Fruit fly (Drosophila melanogaster) whole organism, embryonic: ENCODE results near the gene Cp7Fa.

Experiments used
- Awh ChIP-seq: fragments of 200-800 bp; sonication (Bioruptor generic); IDR thresholded peaks from 2 replicates; pipeline ENCODE4, ENCODE4 v1.3.6; 2022; ENCODE audit warnings: missing biosample characterization, missing genetic modification characterization
- BtbVII ChIP-seq: fragments of 200-800 bp; sonication (Bioruptor generic); optimal IDR thresholded peaks from 3 replicates; lab custom pipeline; 2017; ENCODE audit warnings: missing biosample characterization, mild to moderate bottlenecking, missing genetic modification characterization
- CG10267 ChIP-seq: fragments of 200-800 bp; sonication (Bioruptor generic); optimal IDR thresholded peaks from 2 replicates; lab custom pipeline; 2018; ENCODE audit warnings: missing biosample characterization, mild to moderate bottlenecking, missing genetic modification characterization, moderate library complexity
- CG10366 ChIP-seq: fragments of 200-800 bp; sonication (Bioruptor generic); IDR thresholded peaks from 2 replicates; pipeline ENCODE4 v1.3.6; 2022; ENCODE audit warnings: missing biosample characterization, missing genetic modification characterization
- CG10979 ChIP-seq: fragments of 200-800 bp; sonication (Bioruptor generic); optimal IDR thresholded peaks from 2 replicates; lab custom pipeline; 2018; ENCODE audit warnings: missing biosample characterization, mild to moderate bottlenecking, missing genetic modification characterization, moderate library complexity
- CG12299 ChIP-seq: fragments of 200-800 bp; sonication (Bioruptor generic); optimal IDR thresholded peaks from 2 replicates; lab custom pipeline; 2018; ENCODE audit warnings: missing biosample characterization, mild to moderate bottlenecking, missing genetic modification characterization
- CG12942 ChIP-seq: fragments of 200-800 bp; sonication (Bioruptor generic); optimal IDR thresholded peaks from 3 replicates; lab custom pipeline; 2016; ENCODE audit warnings: missing biosample characterization, missing genetic modification characterization
- CG14441 ChIP-seq: fragments of 200-800 bp; sonication (Bioruptor generic); IDR thresholded peaks from 2 replicates; pipeline ENCODE4 v1.3.6; 2022; ENCODE audit warnings: missing biosample characterization, missing genetic modification characterization
- CG15514 ChIP-seq: fragments of 200-800 bp; sonication (Bioruptor generic); optimal IDR thresholded peaks from 3 replicates; lab custom pipeline; 2017; ENCODE audit warnings: missing biosample characterization, missing genetic modification characterization, mild to moderate bottlenecking, moderate library complexity, missing genetic modification reagents
- CG15696 ChIP-seq: fragments of 200-800 bp; sonication (Bioruptor generic); optimal IDR thresholded peaks from 2 replicates; lab custom pipeline; 2019; ENCODE audit warnings: missing biosample characterization, mild to moderate bottlenecking, missing genetic modification characterization, moderate library complexity
- CG18476 ChIP-seq: fragments of 200-800 bp; sonication (Bioruptor generic); optimal IDR thresholded peaks from 2 replicates; lab custom pipeline; 2016; ENCODE audit warnings: missing biosample characterization, mild to moderate bottlenecking, missing genetic modification characterization
- CG30403 ChIP-seq: fragments of 200-800 bp; sonication (Bioruptor generic); optimal IDR thresholded peaks from 3 replicates; lab custom pipeline; 2016; ENCODE audit warnings: missing biosample characterization, missing genetic modification characterization
- CG32532 ChIP-seq: fragments of 200-800 bp; sonication (Bioruptor generic); IDR thresholded peaks from 2 replicates; pipeline ENCODE4 v1.3.6; 2022; ENCODE audit warnings: missing biosample characterization, missing genetic modification characterization
- CG34224 ChIP-seq: fragments of 200-800 bp; sonication (Bioruptor generic); IDR thresholded peaks from 3 replicates; pipeline ENCODE4 v1.3.6; 2022; ENCODE audit warnings: missing biosample characterization, missing genetic modification characterization; ENCODE audit not compliant: partially characterized antibody
- CG4360 ChIP-seq: fragments of 200-800 bp; sonication (Bioruptor generic); IDR thresholded peaks from 2 replicates; pipeline ENCODE4 v1.3.6; 2022; ENCODE audit warnings: missing biosample characterization, missing genetic modification characterization
- CG4404 ChIP-seq: fragments of 200-800 bp; sonication (Bioruptor generic); IDR thresholded peaks from 2 replicates; pipeline ENCODE4 v1.3.6; 2022; ENCODE audit warnings: missing biosample characterization, missing genetic modification characterization
- CG6254 ChIP-seq: fragments of 200-800 bp; sonication (Bioruptor generic); optimal IDR thresholded peaks from 3 replicates; lab custom pipeline; 2017; ENCODE audit warnings: mild to moderate bottlenecking, missing biosample characterization, missing genetic modification reagents, missing genetic modification characterization
- CG6654 ChIP-seq: fragments of 200-800 bp; sonication (Bioruptor generic); optimal IDR thresholded peaks from 2 replicates; lab custom pipeline; 2017; ENCODE audit warnings: missing biosample characterization, mild to moderate bottlenecking, missing genetic modification characterization
- CG6854 ChIP-seq: fragments of 200-800 bp; sonication (Bioruptor generic); optimal IDR thresholded peaks from 3 replicates; lab custom pipeline; 2017; ENCODE audit warnings: missing biosample characterization, mild to moderate bottlenecking, missing genetic modification characterization
- Doc2 ChIP-seq: fragments of 200-800 bp; sonication (Bioruptor generic); IDR thresholded peaks from 2 replicates; pipeline ENCODE4 v1.3.6; 2022; ENCODE audit warnings: missing biosample characterization, missing genetic modification characterization
- E2f2 ChIP-seq: fragments of 200-800 bp; sonication (Bioruptor generic); IDR thresholded peaks from 2 replicates; pipeline ENCODE4 v1.3.6; 2022; ENCODE audit warnings: missing biosample characterization, missing genetic modification characterization
- Ets65A ChIP-seq: fragments of 200-800 bp; sonication (Bioruptor generic); peaks from one replicate; lab custom pipeline; 2016; ENCODE audit warnings: missing biosample characterization, missing genetic modification characterization
- Ets97D ChIP-seq: fragments of 200-800 bp; sonication (Bioruptor generic); optimal IDR thresholded peaks from 3 replicates; lab custom pipeline; 2016; ENCODE audit warnings: missing biosample characterization, missing genetic modification characterization
- H15 ChIP-seq: fragments of 200-800 bp; sonication (Bioruptor generic); IDR thresholded peaks from 3 replicates; pipeline ENCODE4 v1.3.6; 2022; ENCODE audit warnings: missing biosample characterization, missing genetic modification characterization
- Hey ChIP-seq: fragments of 200-800 bp; sonication (Bioruptor generic); optimal IDR thresholded peaks from 3 replicates; lab custom pipeline; 2018; ENCODE audit warnings: missing biosample characterization, mild to moderate bottlenecking, missing genetic modification characterization
- HmgZ ChIP-seq: fragments of 200-800 bp; sonication (Bioruptor generic); optimal IDR thresholded peaks from 2 replicates; lab custom pipeline; 2018; ENCODE audit warnings: missing biosample characterization, mild to moderate bottlenecking, missing genetic modification characterization
- Hmx ChIP-seq: fragments of 200-800 bp; sonication (Bioruptor generic); optimal IDR thresholded peaks from 2 replicates; lab custom pipeline; 2016; ENCODE audit warnings: missing biosample characterization, missing genetic modification characterization
- Hr51 ChIP-seq, 2 experiments: fragments of 200-800 bp; sonication (Bioruptor generic); optimal IDR thresholded peaks; 2 replicates in 1 of 2; 3 replicates in 1 of 2; lab custom pipeline; 2016 to 2018; ENCODE audit warnings: missing biosample characterization in 2 of 2, missing genetic modification characterization in 2 of 2, mild to moderate bottlenecking in 1 of 2, moderate library complexity in 1 of 2
- Hsf ChIP-seq: fragments of 200-800 bp; sonication (Bioruptor generic); optimal IDR thresholded peaks from 3 replicates; lab custom pipeline; 2016; ENCODE audit warnings: missing biosample characterization, missing genetic modification characterization
- MBD-R2 ChIP-seq: fragments of 200-800 bp; sonication (Bioruptor generic); IDR thresholded peaks from 2 replicates; pipeline ENCODE4 v1.3.6; 2022; ENCODE audit warnings: missing biosample characterization, missing genetic modification characterization
- MESR4 ChIP-seq: fragments of 200-800 bp; sonication (Bioruptor generic); optimal IDR thresholded peaks from 2 replicates; lab custom pipeline; 2018; ENCODE audit warnings: missing biosample characterization, mild to moderate bottlenecking, missing genetic modification characterization, moderate library complexity
- Meics ChIP-seq: fragments of 200-800 bp; sonication (Bioruptor generic); optimal IDR thresholded peaks from 2 replicates; lab custom pipeline; 2017; ENCODE audit warnings: missing biosample characterization, mild to moderate bottlenecking, missing genetic modification characterization
- Oaz ChIP-seq: fragments of 200-800 bp; sonication (Bioruptor generic); IDR thresholded peaks from 2 replicates; pipeline ENCODE4 v1.3.6; 2022; ENCODE audit warnings: missing biosample characterization, missing genetic modification characterization
- Usf ChIP-seq: fragments of 200-800 bp; sonication (Bioruptor generic); optimal IDR thresholded peaks from 2 replicates; lab custom pipeline; 2017; ENCODE audit warnings: missing genotype, missing biosample characterization, missing genetic modification characterization
- br ChIP-seq: fragments of >200 bp; optimal IDR thresholded peaks from 2 replicates; lab custom pipeline; 2017
- dpn ChIP-seq, 2 experiments: fragments of 200-800 bp; sonication (Bioruptor generic); optimal IDR thresholded peaks; 3 replicates each; lab custom pipeline; 2016; ENCODE audit warnings: missing biosample characterization in 2 of 2, missing genetic modification characterization in 2 of 2
- dysf ChIP-seq: fragments of 200-800 bp; sonication (Bioruptor generic); IDR thresholded peaks from 3 replicates; pipeline ENCODE4 v1.3.6; 2022; ENCODE audit warnings: missing biosample characterization, missing genetic modification characterization
- ftz-f1 ChIP-seq: fragments of 200-800 bp; sonication (Bioruptor generic); optimal IDR thresholded peaks from 2 replicates; lab custom pipeline; 2016; ENCODE audit warnings: missing biosample characterization, missing genetic modification characterization
- hkb ChIP-seq, 2 experiments: fragments of 200-800 bp in 1 of 2; fragments of >200 bp in 1 of 2; sonication (Bioruptor generic) in 1 of 2; IDR thresholded peaks in 1 of 2; optimal IDR thresholded peaks in 1 of 2; 2 replicates each; pipeline versions ENCODE4 v1.3.6 to Lab custom; 2017 to 2022; ENCODE audit warnings: missing biosample characterization in 1 of 2, missing genetic modification characterization in 1 of 2
- lbe ChIP-seq: fragments of 200-800 bp; sonication (Bioruptor generic); optimal IDR thresholded peaks from 2 replicates; lab custom pipeline; 2016; ENCODE audit warnings: missing biosample characterization, mild to moderate bottlenecking, missing genetic modification characterization
- mam ChIP-seq: fragments of 200-800 bp; sonication (Bioruptor generic); optimal IDR thresholded peaks from 3 replicates; lab custom pipeline; 2016; ENCODE audit warnings: missing biosample characterization, missing genetic modification characterization
- mirr ChIP-seq: fragments of 200-800 bp; sonication (Bioruptor generic); optimal IDR thresholded peaks from 3 replicates; lab custom pipeline; 2018; ENCODE audit warnings: missing biosample characterization, mild to moderate bottlenecking, missing genetic modification characterization
- odd ChIP-seq: fragments of 200-800 bp; sonication (Bioruptor generic); optimal IDR thresholded peaks from 2 replicates; lab custom pipeline; 2017; ENCODE audit warnings: missing biosample characterization, mild to moderate bottlenecking, missing genetic modification characterization
- org-1 ChIP-seq: fragments of 200-800 bp; sonication (Bioruptor generic); optimal IDR thresholded peaks from 2 replicates; lab custom pipeline; 2017; ENCODE audit warnings: missing biosample characterization, missing genetic modification characterization
- sens-2 ChIP-seq: fragments of 200-800 bp; sonication (Bioruptor generic); IDR thresholded peaks from 2 replicates; pipeline ENCODE4 v1.3.6; 2022; ENCODE audit warnings: missing biosample characterization, missing genetic modification characterization
- slbo ChIP-seq: fragments of 200-800 bp; sonication (Bioruptor generic); IDR thresholded peaks from 2 replicates; pipeline ENCODE4 v1.3.6; 2022; ENCODE audit warnings: missing biosample characterization, missing genetic modification characterization
- slou ChIP-seq: fragments of 200-800 bp; sonication (Bioruptor generic); optimal IDR thresholded peaks from 3 replicates; lab custom pipeline; 2016; ENCODE audit warnings: missing biosample characterization, missing genetic modification characterization
- sqz ChIP-seq: fragments of 200-800 bp; sonication (Bioruptor generic); optimal IDR thresholded peaks from 3 replicates; lab custom pipeline; 2018; ENCODE audit warnings: missing biosample characterization, mild to moderate bottlenecking, missing genetic modification characterization
- tgo ChIP-seq: fragments of 200-800 bp; sonication (Bioruptor generic); IDR thresholded peaks from 3 replicates; pipeline ENCODE4 v1.3.6; 2022; ENCODE audit warnings: missing biosample characterization, missing genetic modification characterization
- trem ChIP-seq: fragments of 200-800 bp; optimal IDR thresholded peaks from 3 replicates; lab custom pipeline; 2019; ENCODE audit warnings: missing biosample characterization, mild to moderate bottlenecking, missing genetic modification characterization, moderate library complexity
- wek ChIP-seq: fragments of 200-800 bp; sonication (Bioruptor generic); optimal IDR thresholded peaks from 3 replicates; lab custom pipeline; 2018; ENCODE audit warnings: missing biosample characterization, mild to moderate bottlenecking, missing genetic modification characterization, moderate library complexity

The Cp7Fa gene

dm6 chrX:8493473-8493872, 22.8 kb downstream of the Cp7Fa start (continued):
- TF ChIP-seq CG6654 (GFP tag; lab: Kevin White, UChicago) (no peak), MBD-R2 (GFP tag; lab: Robert Waterston, UW) (peak; percentile 14; the same call in 1 of the 2 replicates), CG10267 (tag; lab: Kevin White, UChicago) (no peak), hkb (optimal IDR thresholded peaks at IDR 0.05; lab: Kevin White, UChicago) (no peak), hkb (GFP tag; IDR thresholded peaks at IDR 0.05; lab: Robert Waterston, UW) (peak; percentile 71), CG10979 (tag; lab: Kevin White, UChicago) (no peak), Hey (peak; percentile 48), mam (peak; percentile 39), dpn (GFP tag; optimal IDR thresholded peaks at IDR 0.05; lab: Kevin White, UChicago) (peak in 1 of 2 experiments; percentile 28), CG12299 (tag; lab: Kevin White, UChicago) (peak; percentile 43), Usf (no peak), CG34224 (GFP tag; lab: Robert Waterston, UW) (no peak), CG14441 (GFP tag; lab: Robert Waterston, UW) (peak; percentile 66), BtbVII (GFP tag; lab: Kevin White, UChicago) (peak; percentile 8), CG4404 (no peak), mirr (GFP tag; lab: Kevin White, UChicago) (peak; percentile 19), H15 (GFP tag; lab: Robert Waterston, UW) (0 out of 3 replicates have a peak, but pooled peaks have one; percentile 50), CG15514 (GFP tag; lab: Kevin White, UChicago) (peak; percentile 34), trem (tag; lab: Kevin White, UChicago) (no peak), E2f2 (peak; percentile 13; the same call in 1 of the 2 replicates), br (lab: Kevin White, UChicago) (no peak), lbe (GFP tag; lab: Kevin White, UChicago) (no peak), CG15696 (tag; lab: Kevin White, UChicago) (no peak), CG30403 (peak; percentile 4), CG6854 (GFP tag; lab: Kevin White, UChicago) (no peak), CG18476 (GFP tag; lab: Kevin White, UChicago) (peak; percentile 29), CG12942 (GFP tag; lab: Kevin White, UChicago) (no peak), Meics (GFP tag; lab: Kevin White, UChicago) (peak; percentile 58), CG4360 (GFP tag; lab: Robert Waterston, UW) (no peak), CG6254 (GFP tag; lab: Kevin White, UChicago) (no peak), sqz (GFP tag; lab: Kevin White, UChicago) (no peak), Doc2 (peak; percentile 50; the same call in 1 of the 2 replicates), MESR4 (GFP tag; lab: Kevin White, UChicago) (no peak), CG32532 (GFP tag; lab: Robert Waterston, UW) (peak; percentile 72), sens-2 (no peak), Awh (GFP tag; lab: Robert Waterston, UW) (0 out of 2 replicates have a peak, but pooled peaks have one; percentile 28), org-1 (GFP tag; lab: Kevin White, UChicago) (peak; percentile 50), Oaz (GFP tag; lab: Robert Waterston, UW) (no peak; the same call in 1 of the 2 replicates), Hmx (GFP tag; lab: Kevin White, UChicago) (no peak), slou (GFP tag; lab: Kevin White, UChicago) (no peak), tgo (GFP tag; lab: Robert Waterston, UW) (peak; percentile 48; the same call in 2 of the 3 replicates), wek (peak; percentile 34), Ets97D (GFP tag; lab: Kevin White, UChicago) (no peak), ftz-f1 (GFP tag; lab: Kevin White, UChicago) (no peak), Ets65A (GFP tag; lab: Kevin White, UChicago) (peak; percentile 71), Hsf (GFP tag; lab: Kevin White, UChicago) (peak; percentile 39), dysf (GFP tag; lab: Robert Waterston, UW) (peak; percentile 81), HmgZ (peak; percentile 36), Hr51 (GFP tag; optimal IDR thresholded peaks at IDR 0.05; lab: Kevin White, UChicago) (peak in 1 of 2 experiments; percentile 48), CG10366 (GFP tag; lab: Robert Waterston, UW) (peak; percentile 48), slbo (peak; percentile 69), odd (no peak)
